Fruit fly (Drosophila melanogaster): ENCODE data around the gene CycT.

dm6 chr3L:17569737-17570546, 12.4 kb upstream of the CycT start:
- TF ChIP-seq net (GFP tag; optimal IDR thresholded peaks at IDR 0.05) (no peak), Lpt (GFP tag; optimal IDR thresholded peaks at IDR 0.05) (peak; percentile 13), CG16779 (tag; optimal IDR thresholded peaks at IDR 0.05) (no peak), Eip93F (GFP tag; optimal IDR thresholded peaks at IDR 0.05) (peak; percentile 46), Gug (GFP tag; IDR thresholded peaks at IDR 0.05) (no peak), lz (GFP tag; optimal IDR thresholded peaks at IDR 0.05) (no peak), CG7368 (GFP tag; optimal IDR thresholded peaks at IDR 0.05) (no peak), Sox15 (GFP tag; optimal IDR thresholded peaks at IDR 0.05) (no peak), Sox14 (GFP tag; optimal IDR thresholded peaks at IDR 0.05) (peak; percentile 54), CG10631 (GFP tag; optimal IDR thresholded peaks at IDR 0.05) (no peak)
